Fruit fly (Drosophila melanogaster): Measurements from ENCODE around the gene CG6013.

CG6013 gene

DNA sequence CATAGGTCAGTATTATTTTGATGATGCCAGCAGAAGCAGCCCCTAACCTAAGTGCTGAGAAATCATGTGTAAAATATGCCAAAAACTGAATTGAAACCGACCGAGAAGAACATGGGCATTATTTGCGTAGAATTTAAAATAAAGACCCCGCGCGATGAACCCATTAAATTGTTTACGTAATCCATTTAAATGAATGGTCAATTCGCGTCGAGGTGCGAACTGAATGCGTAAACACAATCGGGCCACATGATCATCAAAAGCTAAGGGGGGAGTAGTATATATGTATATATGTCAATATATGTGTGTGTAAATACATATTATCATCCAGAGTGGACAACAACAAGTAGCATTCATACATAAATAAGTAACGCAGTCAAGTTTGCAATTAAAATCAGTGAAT, 28.9 kb downstream of the CG6013 start (continued):
- no peak for TF ChIP-seq CG8944 (GFP tag; optimal IDR thresholded peaks at IDR 0.05)
- peak; percentile 6 for TF ChIP-seq CG17568 (GFP tag; optimal IDR thresholded peaks at IDR 0.05)
- peak; percentile 17 for TF ChIP-seq CG7987 (GFP tag; optimal IDR thresholded peaks at IDR 0.05)
- peak in 1 of 2 experiments; percentile 13 for TF ChIP-seq Eip74EF (GFP tag; optimal IDR thresholded peaks at IDR 0.05)
- peak; percentile 8 for TF ChIP-seq CG1233 (GFP tag; optimal IDR thresholded peaks at IDR 0.05)
- TF ChIP-seq vvl (GFP tag; IDR thresholded peaks at IDR 0.05) = peak; percentile 11; the same call in 1 of the 2 replicates
- no peak for TF ChIP-seq Poxn (GFP tag; IDR thresholded peaks at IDR 0.05)
- TF ChIP-seq CG12769 (tag; optimal IDR thresholded peaks at IDR 0.05) = peak; percentile 32

DNA sequence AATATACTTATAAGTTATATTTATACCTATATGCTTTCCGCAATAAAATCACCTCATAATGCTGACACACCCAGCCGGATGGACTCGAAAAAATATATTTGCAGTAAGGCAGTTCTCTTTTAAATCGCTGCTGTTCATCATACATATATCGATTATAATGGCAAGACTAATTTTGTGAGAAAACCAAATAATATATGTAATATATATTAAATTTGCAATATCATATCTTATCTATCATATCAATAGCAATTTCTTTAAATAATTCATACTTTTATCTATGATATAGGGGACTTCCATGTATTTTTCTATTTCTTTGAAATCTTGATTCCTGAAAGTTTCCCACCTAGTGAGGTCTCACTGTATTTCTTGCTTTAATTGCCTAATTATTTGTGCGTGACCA, 31.2 kb downstream of the CG6013 start:
- TF ChIP-seq so (GFP tag; IDR thresholded peaks at IDR 0.05) (no peak), ATbp (GFP tag; optimal IDR thresholded peaks at IDR 0.05) (no peak), CG14441 (GFP tag; IDR thresholded peaks at IDR 0.05) (no peak), hkb (optimal IDR thresholded peaks at IDR 0.05) (no peak), hkb (GFP tag; IDR thresholded peaks at IDR 0.05) (no peak), grau (tag; optimal IDR thresholded peaks at IDR 0.05) (peak; percentile 39)

DNA sequence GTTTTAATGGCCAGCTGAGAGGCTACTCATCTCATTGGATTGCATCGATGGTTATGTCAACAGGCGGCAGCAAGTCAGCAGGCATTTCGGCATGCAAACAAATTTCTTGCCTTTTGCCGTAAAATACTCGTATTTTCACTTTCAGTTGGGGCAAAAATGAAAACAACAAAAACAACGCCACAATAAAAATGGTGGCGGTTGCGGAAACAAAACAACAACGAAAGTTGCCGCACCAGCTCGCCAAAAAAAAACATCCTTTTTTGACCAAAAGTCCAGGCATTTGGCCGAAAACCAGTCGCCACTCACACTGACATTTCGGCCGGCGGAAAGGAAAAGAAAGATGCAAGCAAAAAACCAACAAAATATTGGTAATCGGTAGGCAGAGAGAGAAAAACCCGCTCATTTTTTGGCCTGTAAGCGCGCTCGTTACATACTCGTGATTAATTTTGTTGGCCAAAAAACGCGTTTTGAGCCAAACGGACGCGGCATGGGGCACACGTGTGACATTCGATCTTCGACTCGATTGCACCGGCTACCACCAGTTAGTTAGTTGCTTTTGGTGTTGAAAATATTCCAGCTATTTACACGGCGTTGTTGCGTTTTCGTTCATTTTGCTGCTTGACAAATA, 32.8 kb downstream of the CG6013 start:
- TF ChIP-seq lbe (GFP tag; optimal IDR thresholded peaks at IDR 0.05) (peak; percentile 11), scrt (GFP tag; optimal IDR thresholded peaks at IDR 0.05) (no peak), CG10209 (GFP tag; optimal IDR thresholded peaks at IDR 0.05) (no peak), Blimp-1 (GFP tag; optimal IDR thresholded peaks at IDR 0.05) (peak; percentile 5), corto (GFP tag; optimal IDR thresholded peaks at IDR 0.05) (peak; percentile 29), CG30431 (GFP tag; optimal IDR thresholded peaks at IDR 0.05) (no peak)

DNA sequence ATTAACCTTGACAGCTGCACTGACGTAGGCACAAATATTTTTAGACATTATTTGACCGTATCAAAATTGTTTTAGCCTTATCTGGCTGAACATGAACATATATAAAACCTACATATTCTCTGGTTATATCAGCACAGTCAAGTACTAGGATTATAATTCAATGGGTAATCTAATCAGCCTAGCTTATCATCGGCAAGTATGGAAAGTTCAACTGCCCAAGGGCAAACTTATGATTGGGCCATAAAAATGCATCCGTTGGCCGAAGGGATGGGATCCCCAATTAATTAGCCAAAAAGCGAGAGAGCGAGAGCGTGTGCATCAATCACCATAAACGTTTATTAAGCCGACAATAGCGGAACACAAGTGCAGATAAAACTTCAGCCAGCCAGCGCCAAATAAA, 34.2 kb downstream of the CG6013 start:
- TF ChIP-seq chinmo (GFP tag; IDR thresholded peaks at IDR 0.05; ENCODE audit: partially characterized antibody) (0 out of 4 replicates have a peak, but pooled peaks have one; percentile 26), CG6854 (GFP tag; optimal IDR thresholded peaks at IDR 0.05) (no peak), grn (GFP tag; optimal IDR thresholded peaks at IDR 0.05) (peak; percentile 21), CrebB (tag; optimal IDR thresholded peaks at IDR 0.05) (no peak), h (optimal IDR thresholded peaks at IDR 0.05) (no peak), CG16779 (GFP tag; IDR thresholded peaks at IDR 0.05) (no peak), sug (tag; optimal IDR thresholded peaks at IDR 0.05) (peak; percentile 66), ab (GFP tag; optimal IDR thresholded peaks at IDR 0.05) (no peak), corto (GFP tag; optimal IDR thresholded peaks at IDR 0.05) (peak; percentile 33), GATAe (GFP tag; conservative IDR thresholded peaks at IDR 0.05) (peak; percentile 69; the same call in 1 of the 2 replicates), CG34376 (GFP tag; optimal IDR thresholded peaks at IDR 0.05) (peak; percentile 9), Med (GFP tag) (peak; percentile 30), exex (tag; optimal IDR thresholded peaks at IDR 0.05) (peak; percentile 85), sd (tag; optimal IDR thresholded peaks at IDR 0.05) (peak; percentile 43), mirr (GFP tag; optimal IDR thresholded peaks at IDR 0.05) (peak; percentile 80), Pdp1 (GFP tag; optimal IDR thresholded peaks at IDR 0.05) (peak in 1 of 2 experiments; percentile 32)

Measured in whole organism, embryonic.